Fruit fly (Drosophila melanogaster) whole organism, wandering third instar larva: ENCODE results near the gene CG42717.

ENCODE experiments used
- GATAd ChIP-seq: sonication (Bioruptor generic); optimal IDR thresholded peaks from 2 replicates; lab custom pipeline; 2016; ENCODE audit warnings: missing biosample characterization, missing genetic modification characterization
- Myc ChIP-seq: fragments of >200 bp; optimal IDR thresholded peaks from 2 replicates; lab custom pipeline; 2017
- Vsx2 ChIP-seq: fragments of 200-300, 225-300 bp; sonication (Bioruptor generic); optimal IDR thresholded peaks from 2 replicates; lab custom pipeline; 2018; ENCODE audit warnings: missing biosample characterization, missing genetic modification characterization; ENCODE audit not compliant: partially characterized antibody
- dmrt93B ChIP-seq: fragments of 200-800 bp; sonication (Bioruptor generic); optimal IDR thresholded peaks from 2 replicates; lab custom pipeline; 2018; ENCODE audit warnings: missing biosample characterization, mild to moderate bottlenecking, missing genetic modification characterization
- ey ChIP-seq: fragments of 200-800 bp; sonication (Bioruptor generic); optimal IDR thresholded peaks from 2 replicates; lab custom pipeline; 2016; ENCODE audit warnings: missing biosample characterization, missing genetic modification characterization
- h ChIP-seq: fragments of 200-800 bp; sonication (Bioruptor generic); optimal IDR thresholded peaks from 3 replicates; lab custom pipeline; 2016; ENCODE audit warnings: missing biosample characterization, mild to moderate bottlenecking, missing genetic modification characterization
- usp ChIP-seq: fragments of >200 bp; optimal IDR thresholded peaks from 2 replicates; lab custom pipeline; 2017; ENCODE audit warnings: missing biosample characterization, missing genetic modification characterization

dm6 chr3L:16018721-16019120 is 14.3 kb downstream of the CG42717 start:
- TF ChIP-seq ey (GFP tag; lab: Kevin White, UChicago) (no peak), h (GFP tag; lab: Kevin White, UChicago) (no peak), GATAd (GFP tag; lab: Kevin White, UChicago) (no peak), usp (GFP tag; lab: Kevin White, UChicago) (no peak), Myc (lab: Kevin White, UChicago) (no peak), Vsx2 (GFP tag; lab: Kevin White, UChicago) (no peak), dmrt93B (GFP tag; lab: Kevin White, UChicago) (no peak)
